Fruit fly (Drosophila melanogaster): ENCODE measurements around the gene CG5961.

CG5961 gene

DNA sequence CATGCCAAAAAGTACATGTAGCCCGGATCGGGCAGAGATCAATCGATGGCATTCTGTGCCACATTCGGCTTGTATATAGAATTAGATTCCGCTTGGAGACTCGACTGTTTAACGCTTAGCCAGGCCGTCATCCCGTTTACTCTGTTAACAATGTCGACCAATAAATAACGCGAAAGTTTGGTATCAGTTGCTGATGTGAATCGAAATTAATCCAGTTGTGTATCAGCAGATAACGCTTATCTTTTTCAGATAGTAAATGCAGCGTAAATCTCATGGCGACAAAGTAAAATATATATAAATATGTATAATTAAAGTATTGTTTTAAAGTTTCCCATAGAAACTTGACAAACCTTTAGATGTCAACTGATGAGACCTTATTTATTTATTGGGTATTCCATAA is 48.6 kb downstream of the CG5961 start:
- TF ChIP-seq CG9437 (GFP tag; optimal IDR thresholded peaks at IDR 0.05): no peak
- peak; percentile 59 for TF ChIP-seq exex (tag; optimal IDR thresholded peaks at IDR 0.05)
- TF ChIP-seq CG34376 (GFP tag; optimal IDR thresholded peaks at IDR 0.05): no peak
- TF ChIP-seq CG11456 (GFP tag; IDR thresholded peaks at IDR 0.05): no peak
- no peak for TF ChIP-seq vfl (GFP tag; optimal IDR thresholded peaks at IDR 0.05)
